Fruit fly (Drosophila melanogaster): ENCODE results near the gene CG46459.

dm6 chr3R:10677245-10677902, 19.1 kb upstream of the CG46459 start, which contains the start of gene CG6465:
- TF ChIP-seq CG11902 (GFP tag; optimal IDR thresholded peaks at IDR 0.05): no peak
- no peak for TF ChIP-seq fd59A (GFP tag; optimal IDR thresholded peaks at IDR 0.05)

Measured in whole organism, prepupa.